Worm (Caenorhabditis elegans): ENCODE data around the gene drn-1.

DNA sequence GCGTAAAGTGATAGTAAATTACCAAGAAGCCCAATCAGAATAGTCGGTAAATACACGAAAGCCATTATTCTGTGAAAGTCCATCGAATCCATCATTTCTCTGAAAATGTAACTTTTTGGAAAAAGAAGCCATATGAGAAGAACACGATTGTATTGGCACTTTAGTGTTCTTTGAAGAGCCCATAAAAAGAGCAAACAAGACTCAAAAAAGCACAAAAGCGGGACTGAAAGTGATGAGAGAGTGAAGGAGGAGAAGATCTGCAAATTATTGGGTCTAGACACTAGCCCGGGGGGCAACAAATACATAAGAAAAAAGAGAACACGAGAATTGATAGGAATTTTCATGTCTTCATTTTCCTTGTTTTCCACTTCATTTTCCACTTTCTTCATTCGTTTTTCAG, 16.2 kb downstream of the drn-1 start, which contains the start of gene frpr-4:
- TF ChIP-seq lsy-2 (tag; optimal IDR thresholded peaks at IDR 0.05) (no peak), nhr-6 (tag; optimal IDR thresholded peaks at IDR 0.05) (no peak), nhr-21 (tag; optimal IDR thresholded peaks at IDR 0.05) (no peak), nhr-10 (tag; optimal IDR thresholded peaks at IDR 0.05) (no peak)
